Worm (Caenorhabditis elegans): ENCODE measurements around the gene shk-1.

The shk-1 gene

ce11 chrII:9757651-9758282 is at the start of gene shk-1:
Gene shk-1 (plus strand): TSS chrII:9758232.
- TF ChIP-seq daf-16 (GFP tag; optimal IDR thresholded peaks at IDR 0.05) = peak in 1 of 2 experiments; percentile 44
- no peak for TF ChIP-seq daf-16 (tag; optimal IDR thresholded peaks at IDR 0.05)
- TF ChIP-seq attf-4 (tag; optimal IDR thresholded peaks at IDR 0.05) = no peak
- 0 out of 2 replicates have a peak, but pooled peaks have one; percentile 19 for TF ChIP-seq ZK337.2 (GFP tag; IDR thresholded peaks at IDR 0.05)
- TF ChIP-seq fkh-10 (GFP tag; optimal IDR thresholded peaks at IDR 0.05) = no peak
- no peak for TF ChIP-seq mep-1 (tag; optimal IDR thresholded peaks at IDR 0.05)
- no peak for TF ChIP-seq madf-5 (GFP tag; IDR thresholded peaks at IDR 0.05)
- TF ChIP-seq pqm-1 (tag; optimal IDR thresholded peaks at IDR 0.05) = no peak
- TF ChIP-seq lin-38 (GFP tag; IDR thresholded peaks at IDR 0.05) = no peak
- TF ChIP-seq nhr-25 (tag; optimal IDR thresholded peaks at IDR 0.05; ENCODE audit: borderline replicate concordance, insufficient read depth) = no peak
- peak in 1 of 2 experiments; percentile 11 for TF ChIP-seq unc-62 (GFP tag; optimal IDR thresholded peaks at IDR 0.05 in 1 of 2)
- TF ChIP-seq unc-62 (tag; optimal IDR thresholded peaks at IDR 0.05) = no peak
- no peak for TF ChIP-seq F44E2.7 (GFP tag; IDR thresholded peaks at IDR 0.05)
- no peak for TF ChIP-seq nhr-48 (tag; optimal IDR thresholded peaks at IDR 0.05)
- TF ChIP-seq nhr-11 (tag; optimal IDR thresholded peaks at IDR 0.05) = peak; percentile 90
- no peak for TF ChIP-seq ctbp-1 (GFP tag; IDR thresholded peaks at IDR 0.05)
- no peak for TF ChIP-seq F37D6.2 (tag; optimal IDR thresholded peaks at IDR 0.05)
- TF ChIP-seq lim-7 (GFP tag; IDR thresholded peaks at IDR 0.05) = no peak
- TF ChIP-seq nhr-10 (tag; optimal IDR thresholded peaks at IDR 0.05) = no peak
- TF ChIP-seq unc-39 (tag; optimal IDR thresholded peaks at IDR 0.05) = no peak
- TF ChIP-seq mes-2 (tag; optimal IDR thresholded peaks at IDR 0.05; ENCODE audit: poor library complexity, severe bottlenecking) = no peak
- TF ChIP-seq aly-2 (tag; optimal IDR thresholded peaks at IDR 0.05) = no peak
- no peak for TF ChIP-seq F26F4.8 (GFP tag; conservative IDR thresholded peaks at IDR 0.05)
- TF ChIP-seq zfp-3 (GFP tag; conservative IDR thresholded peaks at IDR 0.05) = no peak
- TF ChIP-seq nhr-102 (tag; optimal IDR thresholded peaks at IDR 0.05) = no peak
- TF ChIP-seq mxl-3 (GFP tag; optimal IDR thresholded peaks at IDR 0.05) = no peak
- no peak for TF ChIP-seq ces-1 (GFP tag; optimal IDR thresholded peaks at IDR 0.05)
- TF ChIP-seq hif-1 (tag; optimal IDR thresholded peaks at IDR 0.05) = no peak
- no peak for TF ChIP-seq lin-29 (GFP tag; IDR thresholded peaks at IDR 0.05)
- TF ChIP-seq fos-1 (tag; optimal IDR thresholded peaks at IDR 0.05) = no peak
- TF ChIP-seq madf-9 (GFP tag; conservative IDR thresholded peaks at IDR 0.05) = no peak
- TF ChIP-seq nhr-28 (tag; optimal IDR thresholded peaks at IDR 0.05) = no peak
- no peak for TF ChIP-seq daf-12 (tag; optimal IDR thresholded peaks at IDR 0.05)
- no peak for TF ChIP-seq zip-11 (GFP tag; IDR thresholded peaks at IDR 0.05)
- TF ChIP-seq hlh-30 (tag; optimal IDR thresholded peaks at IDR 0.05; ENCODE audit: insufficient read depth) = peak; percentile 13
- TF ChIP-seq ceh-82 (tag; optimal IDR thresholded peaks at IDR 0.05) = no peak
- peak; percentile 48 for TF ChIP-seq hlh-11 (tag; optimal IDR thresholded peaks at IDR 0.05)
- no peak for TF ChIP-seq duxl-1 (tag; optimal IDR thresholded peaks at IDR 0.05; ENCODE audit: poor library complexity)
- TF ChIP-seq zag-1 (tag; optimal IDR thresholded peaks at IDR 0.05) = no peak
- no peak for TF ChIP-seq T26A8.4 (GFP tag; IDR thresholded peaks at IDR 0.05)
- no peak for TF ChIP-seq R02D3.7 (tag; optimal IDR thresholded peaks at IDR 0.05)

- TF ChIP-seq nhr-42 (GFP tag; IDR thresholded peaks at IDR 0.05) (no peak), unc-62 (GFP tag; optimal IDR thresholded peaks at IDR 0.05 in 1 of 2) (no peak), unc-62 (tag; optimal IDR thresholded peaks at IDR 0.05) (no peak), ceh-62 (tag; optimal IDR thresholded peaks at IDR 0.05) (no peak)
Observed at ce11 chrII:9708835-9709299, 49.2 kb upstream of the shk-1 start, which contains the start of gene glt-5. Gene glt-5 (minus strand): TSS chrII:9708885.

All from whole organism, L4 larva.